Fruit fly (Drosophila melanogaster) whole organism, wandering third instar larva: Measurements from ENCODE around the gene RpS10a.

Experiments used
- Dfd ChIP-seq: fragments of >200 bp; optimal IDR thresholded peaks from 2 replicates; lab custom pipeline; 2017; ENCODE audit warnings: missing biosample characterization, missing genetic modification characterization
- Hnf4 ChIP-seq: fragments of 200-800 bp; sonication (Bioruptor generic); optimal IDR thresholded peaks from 2 replicates; lab custom pipeline; 2016; ENCODE audit warnings: missing biosample characterization, mild to moderate bottlenecking, missing genetic modification characterization
- Hr78 ChIP-seq: fragments of >200 bp; optimal IDR thresholded peaks from 2 replicates; lab custom pipeline; 2017; ENCODE audit warnings: missing biosample characterization, missing genetic modification characterization
- Hr83 ChIP-seq: fragments of 200-300 bp; sonication (Bioruptor generic); optimal IDR thresholded peaks from 2 replicates; lab custom pipeline; 2016; ENCODE audit warnings: missing biosample characterization, mild to moderate bottlenecking, missing genetic modification characterization, moderate library complexity; ENCODE audit not compliant: poor library complexity, severe bottlenecking
- Jra ChIP-seq: sonication (Bioruptor generic); optimal IDR thresholded peaks from 2 replicates; lab custom pipeline; 2016; ENCODE audit warnings: missing biosample characterization, missing genetic modification characterization
- OdsH ChIP-seq: fragments of 200-800 bp; sonication (Bioruptor generic); optimal IDR thresholded peaks from 2 replicates; lab custom pipeline; 2016; ENCODE audit warnings: missing biosample characterization, mild to moderate bottlenecking, missing genetic modification characterization
- Rel ChIP-seq, 2 experiments: fragments of 200-800 bp; sonication (Bioruptor generic) in 1 of 2; optimal IDR thresholded peaks; 2 replicates in 1 of 2; 3 replicates in 1 of 2; lab custom pipeline; 2016 to 2019; ENCODE audit warnings: mild to moderate bottlenecking in 2 of 2, missing biosample characterization in 2 of 2, missing genetic modification characterization in 2 of 2, moderate library complexity in 1 of 2
- Vsx2 ChIP-seq: fragments of 200-300, 225-300 bp; sonication (Bioruptor generic); optimal IDR thresholded peaks from 2 replicates; lab custom pipeline; 2018; ENCODE audit warnings: missing biosample characterization, missing genetic modification characterization; ENCODE audit not compliant: partially characterized antibody
- fru ChIP-seq: fragments of 200-800 bp; sonication (Bioruptor generic); optimal IDR thresholded peaks from 3 replicates; lab custom pipeline; 2016; ENCODE audit warnings: missing biosample characterization, mild to moderate bottlenecking, missing genetic modification characterization
- h ChIP-seq: fragments of 200-800 bp; sonication (Bioruptor generic); optimal IDR thresholded peaks from 3 replicates; lab custom pipeline; 2016; ENCODE audit warnings: missing biosample characterization, mild to moderate bottlenecking, missing genetic modification characterization
- usp ChIP-seq: fragments of >200 bp; optimal IDR thresholded peaks from 2 replicates; lab custom pipeline; 2017; ENCODE audit warnings: missing biosample characterization, missing genetic modification characterization

dm6 chr3R:27605534-27606250 is 46.9 kb upstream of the RpS10a start:
- TF ChIP-seq Hr78 (GFP tag; lab: Kevin White, UChicago) (no peak), fru (GFP tag; lab: Kevin White, UChicago) (no peak), Jra (GFP tag; lab: Kevin White, UChicago) (no peak), Dfd (no peak), Hr83 (no peak), usp (GFP tag; lab: Kevin White, UChicago) (no peak), Vsx2 (GFP tag; lab: Kevin White, UChicago) (no peak), OdsH (GFP tag; lab: Kevin White, UChicago) (peak; percentile 19), Hnf4 (GFP tag; lab: Kevin White, UChicago) (peak; percentile 14), Rel (GFP tag; optimal IDR thresholded peaks at IDR 0.05; lab: Kevin White, UChicago) (no peak), Rel (tag; optimal IDR thresholded peaks at IDR 0.05; lab: Kevin White, UChicago) (no peak), h (GFP tag; lab: Kevin White, UChicago) (no peak)
